Fruit fly (Drosophila melanogaster): Measurements from ENCODE around the gene CG3309.

Gene CG3309

DNA sequence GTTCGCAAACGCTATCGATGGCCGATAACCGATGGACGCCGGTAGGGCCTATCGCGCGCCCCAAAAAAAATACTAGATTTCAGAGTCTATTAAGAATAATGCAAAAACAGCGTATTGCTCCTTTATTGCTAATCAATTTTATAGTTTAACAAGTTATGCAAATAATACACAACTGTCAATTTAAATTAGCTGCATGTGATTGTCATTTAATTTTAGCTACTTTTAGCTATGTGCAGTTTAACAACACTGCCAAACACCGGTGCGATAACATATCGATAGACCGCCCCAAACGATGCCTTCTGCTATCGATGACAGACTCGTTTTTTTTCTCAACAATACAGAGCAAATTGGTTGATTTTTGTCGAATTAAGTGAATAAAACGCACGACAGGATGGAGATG is 20.2 kb downstream of the CG3309 start, which contains the start of the genes Cdk7 and snf (continued):
- TF ChIP-seq Mad (GFP tag; optimal IDR thresholded peaks at IDR 0.05) (peak; percentile 32), PHDP (tag; optimal IDR thresholded peaks at IDR 0.05) (no peak), p53 (GFP tag; optimal IDR thresholded peaks at IDR 0.05) (peak; percentile 4), mam (GFP tag; optimal IDR thresholded peaks at IDR 0.05) (peak; percentile 70), CG12744 (GFP tag; optimal IDR thresholded peaks at IDR 0.05) (peak; percentile 47), CG8089 (GFP tag; optimal IDR thresholded peaks at IDR 0.05) (no peak), Camta (GFP tag; optimal IDR thresholded peaks at IDR 0.05) (peak; percentile 29), CG17359 (tag; optimal IDR thresholded peaks at IDR 0.05) (peak; percentile 3), MBD-R2 (GFP tag; IDR thresholded peaks at IDR 0.05) (peak; percentile 68), klu (GFP tag; IDR thresholded peaks at IDR 0.05) (no peak), Doc3 (GFP tag; IDR thresholded peaks at IDR 0.05; ENCODE audit: partially characterized antibody) (peak; percentile 79), amos (GFP tag; IDR thresholded peaks at IDR 0.05; ENCODE audit: partially characterized antibody) (peak; percentile 78), crol (GFP tag; IDR thresholded peaks at IDR 0.05) (no peak), row (GFP tag; IDR thresholded peaks at IDR 0.05) (peak; percentile 56), slbo (GFP tag; IDR thresholded peaks at IDR 0.05) (peak; percentile 47; the same call in 1 of the 2 replicates), h (optimal IDR thresholded peaks at IDR 0.05) (no peak), Pdp1 (GFP tag; optimal IDR thresholded peaks at IDR 0.05) (peak in 1 of 2 experiments; percentile 22), CG3995 (GFP tag; optimal IDR thresholded peaks at IDR 0.05) (peak; percentile 27), zf30C (GFP tag; optimal IDR thresholded peaks at IDR 0.05) (no peak), CG34422 (GFP tag; IDR thresholded peaks at IDR 0.05) (0 out of 3 replicates have a peak, but pooled peaks have one; percentile 67), Chrac-16 (GFP tag; optimal IDR thresholded peaks at IDR 0.05) (peak; percentile 40), shn (GFP tag; optimal IDR thresholded peaks at IDR 0.05) (peak; percentile 43), BEAF-32 (GFP tag; optimal IDR thresholded peaks at IDR 0.05) (peak; percentile 88), nom (GFP tag; optimal IDR thresholded peaks at IDR 0.05) (no peak), bsh (GFP tag; optimal IDR thresholded peaks at IDR 0.05) (peak in 1 of 2 experiments; percentile 2), CG14860 (GFP tag; IDR thresholded peaks at IDR 0.05; ENCODE audit: partially characterized antibody) (peak; percentile 87; the same call in 2 of the 3 replicates), CG3847 (GFP tag; IDR thresholded peaks at IDR 0.05) (peak; percentile 53), Drgx (GFP tag; IDR thresholded peaks at IDR 0.05) (no peak), CG10274 (GFP tag; optimal IDR thresholded peaks at IDR 0.05) (no peak), HLH54F (GFP tag; optimal IDR thresholded peaks at IDR 0.05) (peak; percentile 47), CG3838 (GFP tag; optimal IDR thresholded peaks at IDR 0.05) (no peak), CG12659 (GFP tag; optimal IDR thresholded peaks at IDR 0.05) (peak; percentile 66), bcd (GFP tag; optimal IDR thresholded peaks at IDR 0.05) (peak; percentile 20), CG10267 (tag; optimal IDR thresholded peaks at IDR 0.05) (peak; percentile 96), Dp (GFP tag; optimal IDR thresholded peaks at IDR 0.05) (peak; percentile 68), Jarid2 (GFP tag; optimal IDR thresholded peaks at IDR 0.05) (no peak), D19A (tag; optimal IDR thresholded peaks at IDR 0.05) (no peak), gfzf (GFP tag; optimal IDR thresholded peaks at IDR 0.05) (peak; percentile 57), Lhr (GFP tag; optimal IDR thresholded peaks at IDR 0.05) (peak; percentile 24), CG12391 (tag; optimal IDR thresholded peaks at IDR 0.05) (peak; percentile 51), Dfd (GFP tag; optimal IDR thresholded peaks at IDR 0.05) (no peak), CG12236 (GFP tag; optimal IDR thresholded peaks at IDR 0.05) (peak; percentile 13), HmgD (GFP tag; optimal IDR thresholded peaks at IDR 0.05) (peak; percentile 54), Ets65A (GFP tag) (peak; percentile 89), CG17568 (GFP tag; optimal IDR thresholded peaks at IDR 0.05) (no peak), CG4282 (GFP tag; optimal IDR thresholded peaks at IDR 0.05) (peak; percentile 8), CG10654 (GFP tag; optimal IDR thresholded peaks at IDR 0.05) (peak; percentile 21), CG33213 (GFP tag; optimal IDR thresholded peaks at IDR 0.05) (peak; percentile 60), CG12071 (GFP tag; optimal IDR thresholded peaks at IDR 0.05) (no peak), dmrt11E (tag; optimal IDR thresholded peaks at IDR 0.05) (peak; percentile 21)
